Worm (Caenorhabditis elegans): ENCODE results near the gene K08B12.1.

DNA sequence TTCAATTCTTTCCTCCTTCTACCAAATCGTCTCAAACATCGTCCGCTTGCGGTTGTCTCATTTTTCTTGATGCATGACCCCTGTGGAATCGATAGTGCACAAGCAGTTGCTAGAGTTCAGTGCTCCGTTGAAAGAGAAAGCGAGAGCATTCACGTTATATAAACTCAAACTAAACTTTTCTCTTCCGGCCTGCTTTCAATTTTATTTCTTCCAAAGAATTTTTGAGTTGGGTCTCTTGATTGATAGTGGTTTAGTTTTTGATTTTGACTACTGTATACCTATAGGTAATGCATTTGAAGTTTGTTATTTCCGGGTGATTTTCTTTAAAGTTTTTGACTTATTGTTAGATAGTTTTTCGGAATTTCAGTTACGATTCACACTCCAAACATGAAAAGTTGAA, 46.6 kb upstream of the K08B12.1 start:
- TF ChIP-seq him-1 (tag; optimal IDR thresholded peaks at IDR 0.05) (no peak), dao-5 (tag; optimal IDR thresholded peaks at IDR 0.05) (no peak), W03F9.2 (tag; optimal IDR thresholded peaks at IDR 0.05) (no peak)

Data from whole organism, L4/young adult.